Fruit fly (Drosophila melanogaster) whole organism, embryonic: ENCODE measurements around the gene erm.

ENCODE experiments used
- Abd-B ChIP-seq: fragments of 200-800 bp; sonication (Bioruptor generic); optimal IDR thresholded peaks from 2 replicates; lab custom pipeline; 2018; ENCODE audit warnings: missing biosample characterization, mild to moderate bottlenecking, missing genetic modification characterization, moderate library complexity
- CG10147 ChIP-seq: fragments of 200-800 bp; sonication (Bioruptor generic); optimal IDR thresholded peaks from 2 replicates; lab custom pipeline; 2019; ENCODE audit warnings: missing biosample characterization, mild to moderate bottlenecking, missing genetic modification characterization, moderate library complexity
- CG1024 ChIP-seq: fragments of 200-800 bp; sonication (Bioruptor generic); IDR thresholded peaks from 2 replicates; pipeline ENCODE4 v1.3.6; 2022; ENCODE audit warnings: missing biosample characterization, missing genetic modification characterization
- CG12391 ChIP-seq: fragments of 200-800 bp; sonication (Bioruptor generic); optimal IDR thresholded peaks from 3 replicates; lab custom pipeline; 2018; ENCODE audit warnings: missing biosample characterization, mild to moderate bottlenecking, missing genetic modification characterization, moderate library complexity
- CG17612 ChIP-seq: fragments of 200-800 bp; sonication (Bioruptor generic); IDR thresholded peaks from 2 replicates; pipeline ENCODE4 v1.3.6; 2022; ENCODE audit warnings: missing biosample characterization, missing genetic modification characterization
- CG17829 ChIP-seq: fragments of 200-800 bp; optimal IDR thresholded peaks from 2 replicates; lab custom pipeline; 2019; ENCODE audit warnings: missing biosample characterization, mild to moderate bottlenecking, missing genetic modification characterization, moderate library complexity
- CG18262 ChIP-seq: fragments of 200-800 bp; optimal IDR thresholded peaks from 3 replicates; lab custom pipeline; 2019; ENCODE audit warnings: missing biosample characterization, mild to moderate bottlenecking, missing genetic modification characterization, moderate library complexity
- CG2875 ChIP-seq: fragments of 200-800 bp; sonication (Bioruptor generic); optimal IDR thresholded peaks from 2 replicates; lab custom pipeline; 2017; ENCODE audit warnings: missing biosample characterization, mild to moderate bottlenecking, missing genetic modification characterization, missing genetic modification reagents
- CG30020 ChIP-seq: fragments of 200-800 bp; optimal IDR thresholded peaks from 2 replicates; lab custom pipeline; 2019; ENCODE audit warnings: missing biosample characterization, mild to moderate bottlenecking, missing genetic modification characterization, moderate library complexity
- CG30403 ChIP-seq: fragments of 200-800 bp; sonication (Bioruptor generic); optimal IDR thresholded peaks from 3 replicates; lab custom pipeline; 2016; ENCODE audit warnings: missing biosample characterization, missing genetic modification characterization
- CG31441 ChIP-seq: fragments of 200-800 bp; sonication (Bioruptor generic); IDR thresholded peaks from 2 replicates; pipeline ENCODE4 v1.3.6; 2022; ENCODE audit warnings: missing biosample characterization, missing genetic modification characterization
- CG3838 ChIP-seq: fragments of 200-800 bp; sonication (Bioruptor generic); optimal IDR thresholded peaks from 3 replicates; lab custom pipeline; 2016; ENCODE audit warnings: missing biosample characterization, missing genetic modification characterization
- CG3995 ChIP-seq: fragments of 200-800 bp; sonication (Bioruptor generic); optimal IDR thresholded peaks from 3 replicates; lab custom pipeline; 2016; ENCODE audit warnings: missing biosample characterization, missing genetic modification characterization
- CG4730 ChIP-seq: fragments of 200-800 bp; sonication (Bioruptor generic); IDR thresholded peaks from 2 replicates; pipeline ENCODE4 v1.3.6; 2022; ENCODE audit warnings: missing biosample characterization, missing genetic modification characterization
- CG6689 ChIP-seq: fragments of 200-800 bp; sonication (Bioruptor generic); IDR thresholded peaks from 2 replicates; pipeline ENCODE4 v1.3.6; 2022; ENCODE audit warnings: missing biosample characterization, missing genetic modification characterization
- CG7786 ChIP-seq: fragments of 200-800 bp; sonication (Bioruptor generic); optimal IDR thresholded peaks from 2 replicates; lab custom pipeline; 2016; ENCODE audit warnings: missing biosample characterization, missing genetic modification characterization
- CG7839 ChIP-seq: fragments of 200-800 bp; sonication (Bioruptor generic); optimal IDR thresholded peaks from 3 replicates; lab custom pipeline; 2018; ENCODE audit warnings: missing biosample characterization, mild to moderate bottlenecking, missing genetic modification characterization, moderate library complexity
- CG8924 ChIP-seq: fragments of 200-800 bp; optimal IDR thresholded peaks from 3 replicates; lab custom pipeline; 2019; ENCODE audit warnings: missing biosample characterization, mild to moderate bottlenecking, missing genetic modification characterization, moderate library complexity
- CG9797 ChIP-seq: fragments of 200-800 bp; sonication (Bioruptor generic); optimal IDR thresholded peaks from 3 replicates; lab custom pipeline; 2018; ENCODE audit warnings: missing biosample characterization, mild to moderate bottlenecking, missing genetic modification characterization
- CG9876 ChIP-seq: fragments of 200-800 bp; sonication (Bioruptor generic); optimal IDR thresholded peaks from 2 replicates; lab custom pipeline; 2016; ENCODE audit warnings: missing biosample characterization, missing genetic modification characterization
- D ChIP-seq, 2 experiments: fragments of 200-800 bp in 1 of 2; fragments of >200 bp in 1 of 2; sonication (Bioruptor generic) in 1 of 2; optimal IDR thresholded peaks; 2 replicates in 1 of 2; 3 replicates in 1 of 2; lab custom pipeline; 2017; ENCODE audit warnings: mild to moderate bottlenecking in 1 of 2, missing biosample characterization in 1 of 2, missing genetic modification characterization in 1 of 2, missing genetic modification reagents in 1 of 2
- Deaf1 ChIP-seq: fragments of 200-800 bp; optimal IDR thresholded peaks from 3 replicates; lab custom pipeline; 2019; ENCODE audit warnings: missing biosample characterization, mild to moderate bottlenecking, missing genetic modification characterization, moderate library complexity
- Dref ChIP-seq: fragments of 200-800 bp; sonication (Bioruptor generic); IDR thresholded peaks from 2 replicates; pipeline ENCODE4 v1.3.6; 2022; ENCODE audit warnings: missing biosample characterization, missing genetic modification characterization
- E2f1 ChIP-seq: fragments of 200-800 bp; sonication (Bioruptor generic); IDR thresholded peaks from 2 replicates; pipeline ENCODE4 v1.3.6; 2022; ENCODE audit warnings: missing biosample characterization, missing genetic modification characterization
- Gsc ChIP-seq: fragments of 200-800 bp; sonication (Bioruptor generic); IDR thresholded peaks from 2 replicates; pipeline ENCODE4 v1.3.6; 2022; ENCODE audit warnings: missing biosample characterization, missing genetic modification characterization
- Myb ChIP-seq: fragments of 200-800 bp; sonication (Bioruptor generic); optimal IDR thresholded peaks from 2 replicates; lab custom pipeline; 2016; ENCODE audit warnings: missing biosample characterization, missing genetic modification characterization
- Rfx ChIP-seq: fragments of 200-800 bp; sonication (Bioruptor generic); IDR thresholded peaks from 2 replicates; pipeline ENCODE4 v1.3.6; 2022; ENCODE audit warnings: missing biosample characterization, missing genetic modification characterization
- Sox102F ChIP-seq: fragments of 200-800 bp; sonication (Bioruptor generic); optimal IDR thresholded peaks from 2 replicates; lab custom pipeline; 2018; ENCODE audit warnings: missing biosample characterization, mild to moderate bottlenecking, missing genetic modification characterization, moderate library complexity
- ap ChIP-seq: fragments of 200-800 bp; sonication (Bioruptor generic); IDR thresholded peaks from 2 replicates; pipeline ENCODE4 v1.3.6; 2022; ENCODE audit warnings: missing biosample characterization, missing genetic modification characterization
- ase ChIP-seq: fragments of 200-800 bp; sonication (Bioruptor generic); IDR thresholded peaks from 3 replicates; pipeline ENCODE4 v1.3.6; 2022; ENCODE audit warnings: missing biosample characterization, missing genetic modification characterization
- az2 ChIP-seq: fragments of 200-800 bp; sonication (Bioruptor generic); optimal IDR thresholded peaks from 3 replicates; lab custom pipeline; 2016; ENCODE audit warnings: missing biosample characterization, missing genetic modification characterization
- chm ChIP-seq: fragments of 200-800 bp; sonication (Bioruptor generic); IDR thresholded peaks from 2 replicates; pipeline ENCODE4 v1.3.6; 2022; ENCODE audit warnings: missing biosample characterization, missing genetic modification characterization
- crc ChIP-seq: fragments of 200-800 bp; sonication (Bioruptor generic); optimal IDR thresholded peaks from 2 replicates; lab custom pipeline; 2016; ENCODE audit warnings: missing biosample characterization, missing genetic modification characterization
- ewg ChIP-seq: fragments of 200-800 bp; sonication (Bioruptor generic); optimal IDR thresholded peaks from 3 replicates; lab custom pipeline; 2017; ENCODE audit warnings: mild to moderate bottlenecking, missing biosample characterization, missing genetic modification reagents, missing genetic modification characterization
- fd102C ChIP-seq: fragments of 200-800 bp; sonication (Bioruptor generic); optimal IDR thresholded peaks from 2 replicates; lab custom pipeline; 2018; ENCODE audit warnings: missing biosample characterization, mild to moderate bottlenecking, missing genetic modification characterization, moderate library complexity
- ham ChIP-seq: fragments of 200-800 bp; sonication (Bioruptor generic); IDR thresholded peaks from 2 replicates; pipeline ENCODE4 v1.3.6; 2022; ENCODE audit warnings: missing biosample characterization, missing genetic modification characterization
- lmd ChIP-seq: fragments of 200-800 bp; sonication (Bioruptor generic); IDR thresholded peaks from 2 replicates; pipeline ENCODE4 v1.3.6; 2022; ENCODE audit warnings: missing biosample characterization, missing genetic modification characterization
- lola ChIP-seq, 3 experiments: fragments of >200 bp in 2 of 3; fragments of 200-800 bp in 1 of 3; sonication (Bioruptor generic) in 1 of 3; optimal IDR thresholded peaks; 2 replicates each; lab custom pipeline; 2017 to 2019; ENCODE audit warnings: missing biosample characterization in 3 of 3, missing genetic modification characterization in 3 of 3, mild to moderate bottlenecking in 1 of 3, moderate library complexity in 1 of 3
- luna ChIP-seq: fragments of 200-800 bp; sonication (Bioruptor generic); optimal IDR thresholded peaks from 2 replicates; lab custom pipeline; 2016; ENCODE audit warnings: missing biosample characterization, missing genetic modification characterization
- mam ChIP-seq: fragments of 200-800 bp; sonication (Bioruptor generic); optimal IDR thresholded peaks from 3 replicates; lab custom pipeline; 2016; ENCODE audit warnings: missing biosample characterization, missing genetic modification characterization
- phol ChIP-seq: fragments of 200-800 bp; sonication (Bioruptor generic); optimal IDR thresholded peaks from 3 replicates; lab custom pipeline; 2018; ENCODE audit warnings: missing biosample characterization, mild to moderate bottlenecking, missing genetic modification characterization, moderate library complexity
- pzg ChIP-seq: fragments of 200-800 bp; sonication (Bioruptor generic); optimal IDR thresholded peaks from 3 replicates; lab custom pipeline; 2018; ENCODE audit warnings: missing biosample characterization, mild to moderate bottlenecking, missing genetic modification characterization, moderate library complexity
- sc ChIP-seq, 3 experiments: fragments of >200 bp in 2 of 3; fragments of 200-800 bp in 1 of 3; sonication (Bioruptor generic) in 1 of 3; optimal IDR thresholded peaks; 2 replicates in 2 of 3; 3 replicates in 1 of 3; lab custom pipeline; 2017; ENCODE audit warnings: mild to moderate bottlenecking in 1 of 3, missing biosample characterization in 1 of 3, missing genetic modification characterization in 1 of 3, missing genetic modification reagents in 1 of 3
- sim ChIP-seq: fragments of 200-800 bp; sonication (Bioruptor generic); IDR thresholded peaks from 2 replicates; pipeline ENCODE4 v1.3.6; 2022; ENCODE audit warnings: missing biosample characterization, missing genetic modification characterization
- stc ChIP-seq: fragments of 200-800 bp; sonication (Bioruptor generic); IDR thresholded peaks from 2 replicates; pipeline ENCODE4 v1.3.6; 2022; ENCODE audit warnings: missing biosample characterization, missing genetic modification characterization
- toy ChIP-seq: fragments of 200-800 bp; sonication (Bioruptor generic); IDR thresholded peaks from 2 replicates; pipeline ENCODE4 v1.3.6; 2022; ENCODE audit warnings: missing biosample characterization, missing genetic modification characterization
- vvl ChIP-seq: fragments of 200-800 bp; sonication (Bioruptor generic); IDR thresholded peaks from 2 replicates; pipeline ENCODE4 v1.3.6; 2022; ENCODE audit warnings: missing biosample characterization, missing genetic modification characterization

The erm gene

DNA sequence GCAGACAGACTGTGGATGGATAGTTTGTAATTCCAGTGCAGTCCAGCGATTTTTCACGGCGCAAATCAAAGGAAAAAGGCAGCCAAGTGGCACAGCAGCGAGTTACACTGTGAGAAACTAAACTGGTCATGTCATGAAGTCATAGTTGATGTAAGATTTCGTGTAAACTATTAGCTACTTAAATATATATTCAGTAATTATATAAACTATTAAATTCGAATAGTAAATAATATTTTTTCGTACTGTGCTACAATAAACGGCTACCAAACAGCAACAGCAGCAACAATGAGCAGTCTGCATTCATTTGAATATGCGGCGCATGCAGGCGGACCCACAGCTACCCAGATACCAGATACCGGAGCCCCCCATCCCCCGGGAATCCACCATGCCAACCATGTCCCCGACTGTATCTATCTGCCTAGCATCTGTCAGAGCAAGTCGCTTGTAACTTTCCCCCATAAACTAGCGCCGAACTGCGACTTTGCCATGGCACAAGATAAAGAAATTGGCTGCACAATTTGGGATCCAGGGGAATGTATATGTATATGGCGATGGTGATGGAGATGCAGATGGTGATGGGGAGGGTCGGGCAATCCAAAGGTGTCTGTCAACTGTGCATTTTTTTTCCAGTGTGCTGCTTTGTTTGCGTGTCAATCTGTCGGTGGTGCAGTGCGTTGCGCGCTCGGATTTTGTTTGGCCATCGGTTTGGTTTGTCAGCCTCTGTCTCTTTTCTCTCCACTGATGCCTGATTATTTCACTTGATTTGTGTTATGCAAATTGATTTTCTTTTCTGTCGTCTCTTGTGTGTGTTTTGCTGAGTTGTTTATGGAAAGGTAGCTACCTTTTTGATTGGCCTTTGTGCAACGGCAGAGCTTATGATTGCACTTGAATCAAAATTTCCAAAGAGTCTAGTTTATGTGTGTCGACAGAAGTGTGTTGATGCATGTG lies 44.0 kb downstream of the erm start (continued):
- TF ChIP-seq CG8924 (peak; percentile 17), CG10147 (GFP tag; lab: Kevin White, UChicago) (no peak), CG7839 (peak; percentile 6), E2f1 (GFP tag; lab: Robert Waterston, UW) (peak; percentile 36; the same call in 1 of the 2 replicates), Sox102F (GFP tag; lab: Kevin White, UChicago) (peak; percentile 71), CG3838 (GFP tag; lab: Kevin White, UChicago) (no peak), Dref (GFP tag; lab: Robert Waterston, UW) (no peak), phol (tag; lab: Kevin White, UChicago) (peak; percentile 51), CG3995 (GFP tag; lab: Kevin White, UChicago) (no peak), CG17829 (peak; percentile 8), az2 (GFP tag; lab: Kevin White, UChicago) (peak; percentile 33), lmd (GFP tag; lab: Robert Waterston, UW) (no peak), CG6689 (GFP tag; lab: Robert Waterston, UW) (peak; percentile 46; the same call in 1 of the 2 replicates), mam (GFP tag; lab: Kevin White, UChicago) (no peak), CG30403 (peak; percentile 1), pzg (no peak), crc (GFP tag; lab: Kevin White, UChicago) (no peak), vvl (GFP tag; lab: Robert Waterston, UW) (peak; percentile 54; the same call in 1 of the 2 replicates), lola (GFP tag; optimal IDR thresholded peaks at IDR 0.05; lab: Kevin White, UChicago) (no peak), CG7786 (no peak), ham (no peak), CG12391 (tag; lab: Kevin White, UChicago) (peak; percentile 31), sc (optimal IDR thresholded peaks at IDR 0.05; lab: Kevin White, UChicago) (no peak), sc (GFP tag; optimal IDR thresholded peaks at IDR 0.05; lab: Kevin White, UChicago) (no peak), Gsc (GFP tag; lab: Robert Waterston, UW) (no peak), CG4730 (GFP tag; lab: Robert Waterston, UW) (0 out of 2 replicates have a peak, but pooled peaks have one; percentile 21), stc (GFP tag; lab: Robert Waterston, UW) (peak; percentile 48; the same call in 1 of the 2 replicates), Abd-B (GFP tag; lab: Kevin White, UChicago) (no peak), ap (GFP tag; lab: Robert Waterston, UW) (no peak; the same call in 1 of the 2 replicates), Deaf1 (tag; lab: Kevin White, UChicago) (no peak), CG18262 (tag; lab: Kevin White, UChicago) (peak; percentile 41), luna (GFP tag; lab: Kevin White, UChicago) (no peak), chm (GFP tag; lab: Robert Waterston, UW) (no peak), sim (0 out of 2 replicates have a peak, but pooled peaks have one; percentile 23), CG2875 (GFP tag; lab: Kevin White, UChicago) (peak; percentile 7), CG31441 (GFP tag; lab: Robert Waterston, UW) (peak; percentile 58), CG17612 (GFP tag; lab: Robert Waterston, UW) (no peak), Rfx (GFP tag; lab: Robert Waterston, UW) (no peak), fd102C (GFP tag; lab: Kevin White, UChicago) (no peak), Myb (GFP tag; lab: Kevin White, UChicago) (no peak), D (optimal IDR thresholded peaks at IDR 0.05; lab: Kevin White, UChicago) (no peak), D (GFP tag; optimal IDR thresholded peaks at IDR 0.05; lab: Kevin White, UChicago) (no peak), CG30020 (no peak), CG9797 (no peak), ewg (peak; percentile 9), CG1024 (GFP tag; lab: Robert Waterston, UW) (peak; percentile 37; the same call in 1 of the 2 replicates), ase (peak; percentile 48; the same call in 1 of the 3 replicates), CG9876 (GFP tag; lab: Kevin White, UChicago) (no peak), toy (GFP tag; lab: Robert Waterston, UW) (no peak)
